Worm (Caenorhabditis elegans) whole organism, mixed stage, embryonic: ENCODE results near the gene erp-44.3.

Experiments
- M03D4.4 ChIP-seq: sonication (generic microtip); optimal IDR thresholded peaks from 2 replicates; lab custom pipeline; 2017; ENCODE audit warnings: mild to moderate bottlenecking, missing genetic modification characterization, missing compliant biosample characterization
- blmp-1 ChIP-seq: fragments of 150-350 bp; optimal IDR thresholded peaks from 2 replicates; lab custom pipeline; 2014; ENCODE audit warnings: missing biosample characterization, missing genetic modification characterization
- ceh-39 ChIP-seq: fragments of 150-350 bp; optimal IDR thresholded peaks from 2 replicates; lab custom pipeline; 2014; ENCODE audit warnings: missing biosample characterization, missing genetic modification characterization
- ceh-43 ChIP-seq: fragments of 200-800 bp; sonication (Bioruptor generic); optimal IDR thresholded peaks from 2 replicates; lab custom pipeline; 2018; ENCODE audit warnings: mild to moderate bottlenecking, missing genetic modification characterization, moderate library complexity, missing compliant biosample characterization
- ceh-83 ChIP-seq: fragments of 200-800 bp; sonication (Bioruptor generic); optimal IDR thresholded peaks from 2 replicates; lab custom pipeline; 2018; ENCODE audit warnings: mild to moderate bottlenecking, missing genetic modification characterization, missing compliant biosample characterization
- ces-1 ChIP-seq: fragments of 150-350 bp; optimal IDR thresholded peaks from 2 replicates; lab custom pipeline; 2014; ENCODE audit warnings: missing biosample characterization, missing genetic modification reagents, missing genetic modification characterization
- cnd-1 ChIP-seq: fragments of 200-800 bp; sonication (Bioruptor generic); optimal IDR thresholded peaks from 2 replicates; lab custom pipeline; 2018; ENCODE audit warnings: mild to moderate bottlenecking, missing genetic modification characterization, missing compliant biosample characterization
- drap-1 ChIP-seq: fragments of 200-800 bp; sonication (Bioruptor generic); optimal IDR thresholded peaks from 3 replicates; lab custom pipeline; 2018; ENCODE audit warnings: mild to moderate bottlenecking, missing genetic modification characterization, missing compliant biosample characterization
- elt-1 ChIP-seq: sonication (generic microtip); optimal IDR thresholded peaks from 2 replicates; lab custom pipeline; 2017; ENCODE audit warnings: missing genetic modification characterization, mild to moderate bottlenecking, missing compliant biosample characterization, antibody characterized with exemption, moderate library complexity, borderline replicate concordance; ENCODE audit not compliant: insufficient read depth
- elt-3 ChIP-seq: fragments of 150-350 bp; optimal IDR thresholded peaks from 2 replicates; lab custom pipeline; 2014; ENCODE audit warnings: missing biosample characterization, missing genetic modification characterization
- flh-1 ChIP-seq: fragments of 200-800 bp; sonication (Bioruptor generic); optimal IDR thresholded peaks from 2 replicates; lab custom pipeline; 2018; ENCODE audit warnings: mild to moderate bottlenecking, missing genetic modification characterization, moderate library complexity, missing compliant biosample characterization
- ham-2 ChIP-seq: fragments of 200-800 bp; sonication (Bioruptor generic); optimal IDR thresholded peaks from 2 replicates; lab custom pipeline; 2018; ENCODE audit warnings: mild to moderate bottlenecking, missing genetic modification characterization, missing compliant biosample characterization
- lin-13 ChIP-seq: fragments of 150-350 bp; optimal IDR thresholded peaks from 2 replicates; lab custom pipeline; 2014; ENCODE audit warnings: missing biosample characterization, missing genetic modification characterization
- lin-32 ChIP-seq: fragments of 200-800 bp; sonication (Bioruptor generic); optimal IDR thresholded peaks from 2 replicates; lab custom pipeline; 2018; ENCODE audit warnings: mild to moderate bottlenecking, missing genetic modification characterization, missing compliant biosample characterization
- lsy-2 ChIP-seq: fragments of 150-350 bp; optimal IDR thresholded peaks from 2 replicates; lab custom pipeline; 2014; ENCODE audit warnings: missing biosample characterization, missing genetic modification characterization
- mab-5 ChIP-seq: fragments of 150-350 bp; optimal IDR thresholded peaks from 2 replicates; lab custom pipeline; 2014; ENCODE audit warnings: missing biosample characterization, missing genetic modification characterization
- mep-1 ChIP-seq: fragments of 150-350 bp; optimal IDR thresholded peaks from 2 replicates; lab custom pipeline; 2017; ENCODE audit warnings: missing biosample characterization, missing genetic modification reagents, missing genetic modification characterization, inconsistent platforms
- mls-2 ChIP-seq: sonication (generic microtip); optimal IDR thresholded peaks from 2 replicates; lab custom pipeline; 2016; ENCODE audit warnings: mild to moderate bottlenecking, missing genetic modification characterization, moderate library complexity, missing compliant biosample characterization
- nhr-12 ChIP-seq: fragments of 150-350 bp; optimal IDR thresholded peaks from 2 replicates; lab custom pipeline; 2014; ENCODE audit warnings: missing biosample characterization, missing genetic modification characterization
- nhr-2 ChIP-seq: fragments of 150-350 bp; optimal IDR thresholded peaks from 2 replicates; lab custom pipeline; 2014; ENCODE audit warnings: missing biosample characterization, missing genetic modification characterization
- nhr-237 ChIP-seq: fragments of 150-350 bp; optimal IDR thresholded peaks from 2 replicates; lab custom pipeline; 2014; ENCODE audit warnings: missing biosample characterization, missing genetic modification characterization
- nhr-28 ChIP-seq: fragments of 150-350 bp; optimal IDR thresholded peaks from 2 replicates; lab custom pipeline; 2014; ENCODE audit warnings: missing biosample characterization, missing genetic modification characterization
- nhr-76 ChIP-seq: sonication (generic microtip); optimal IDR thresholded peaks from 2 replicates; lab custom pipeline; 2017; ENCODE audit warnings: missing biosample characterization, missing genetic modification characterization
- sem-2 ChIP-seq: fragments of 200-800 bp; sonication (Bioruptor generic); optimal IDR thresholded peaks from 2 replicates; lab custom pipeline; 2018; ENCODE audit warnings: mild to moderate bottlenecking, missing genetic modification characterization, missing compliant biosample characterization
- snpc-4 ChIP-seq: fragments of 150-350 bp; optimal IDR thresholded peaks from 2 replicates; lab custom pipeline; 2014; ENCODE audit warnings: missing biosample characterization, missing genetic modification characterization
- sptf-1 ChIP-seq: sonication (generic microtip); optimal IDR thresholded peaks from 2 replicates; lab custom pipeline; 2017; ENCODE audit warnings: mild to moderate bottlenecking, missing genetic modification characterization, moderate library complexity, missing compliant biosample characterization
- unc-120 ChIP-seq: sonication (generic microtip); optimal IDR thresholded peaks from 2 replicates; lab custom pipeline; 2017; ENCODE audit warnings: missing genetic modification characterization, missing compliant biosample characterization; ENCODE audit not compliant: poor library complexity, severe bottlenecking
- unc-39 ChIP-seq: fragments of 150-350 bp; optimal IDR thresholded peaks from 2 replicates; lab custom pipeline; 2014; ENCODE audit warnings: missing biosample characterization, missing genetic modification characterization
- unc-62 ChIP-seq: fragments of 150-350 bp; optimal IDR thresholded peaks from 2 replicates; lab custom pipeline; 2014; ENCODE audit warnings: missing biosample characterization, missing genetic modification reagents, missing genetic modification characterization
- zip-8 ChIP-seq: fragments of 150-350 bp; optimal IDR thresholded peaks from 2 replicates; lab custom pipeline; 2014; ENCODE audit warnings: missing biosample characterization, missing genetic modification characterization
- ztf-11 ChIP-seq: fragments of 150-350 bp; optimal IDR thresholded peaks from 2 replicates; lab custom pipeline; 2014; ENCODE audit warnings: missing biosample characterization, missing genetic modification characterization

erp-44.3 gene

ce11 chrIV:8148494-8148893, 26.0 kb downstream of the erp-44.3 start, which contains the start of gene pmk-1:
TSS of gene pmk-1 (plus strand) at chrIV:8148794.
- no peak for TF ChIP-seq elt-3
- no peak for TF ChIP-seq ham-2
- no peak for TF ChIP-seq ztf-11 (tag; lab: Kevin White, UChicago)
- TF ChIP-seq mab-5 (tag; lab: Kevin White, UChicago), result no peak
- no peak for TF ChIP-seq blmp-1 (tag; lab: Kevin White, UChicago)
- TF ChIP-seq cnd-1 (tag; lab: Kevin White, UChicago), result no peak
- no peak for TF ChIP-seq sptf-1 (tag; lab: Kevin White, UChicago)
- no peak for TF ChIP-seq ceh-39
- TF ChIP-seq ceh-83 (GFP tag; lab: Kevin White, UChicago), result no peak
- TF ChIP-seq M03D4.4 (tag; lab: Kevin White, UChicago), result no peak
- TF ChIP-seq flh-1 (GFP tag; lab: Kevin White, UChicago), result no peak
- no peak for TF ChIP-seq ceh-43 (GFP tag; lab: Kevin White, UChicago)

- TF ChIP-seq ham-2, result no peak
- TF ChIP-seq unc-120 (tag; lab: Kevin White, UChicago), result no peak
- TF ChIP-seq nhr-12 (tag; lab: Kevin White, UChicago), result no peak
- no peak for TF ChIP-seq nhr-76 (tag; lab: Kevin White, UChicago)
- TF ChIP-seq blmp-1 (tag; lab: Kevin White, UChicago), result no peak
- TF ChIP-seq nhr-237 (tag; lab: Kevin White, UChicago), result no peak
- TF ChIP-seq nhr-28 (tag; lab: Kevin White, UChicago), result no peak
- no peak for TF ChIP-seq drap-1 (GFP tag; lab: Kevin White, UChicago)
- no peak for TF ChIP-seq cnd-1 (tag; lab: Kevin White, UChicago)
- TF ChIP-seq sptf-1 (tag; lab: Kevin White, UChicago), result no peak
- no peak for TF ChIP-seq flh-1 (GFP tag; lab: Kevin White, UChicago)
- no peak for TF ChIP-seq ces-1 (GFP tag; lab: Kevin White, UChicago)
- no peak for TF ChIP-seq lsy-2
- TF ChIP-seq, all 35 proteins: peak for 0
Measured at ce11 chrIV:8151721-8152120, 29.3 kb downstream of the erp-44.3 start.

- TF ChIP-seq ceh-43 (GFP tag; lab: Kevin White, UChicago), result no peak
- TF ChIP-seq mab-5 (tag; lab: Kevin White, UChicago), result no peak
- no peak for TF ChIP-seq nhr-12 (tag; lab: Kevin White, UChicago)
- no peak for TF ChIP-seq ceh-83 (GFP tag; lab: Kevin White, UChicago)
- TF ChIP-seq lin-13 (tag; lab: Kevin White, UChicago), result no peak
- TF ChIP-seq mls-2 (tag; lab: Kevin White, UChicago), result no peak
- TF ChIP-seq ztf-11 (tag; lab: Kevin White, UChicago), result no peak
- TF ChIP-seq unc-120 (tag; lab: Kevin White, UChicago), result no peak
- no peak for TF ChIP-seq elt-1 (tag; lab: Kevin White, UChicago)
- no peak for TF ChIP-seq nhr-237 (tag; lab: Kevin White, UChicago)
- TF ChIP-seq snpc-4, result no peak
- TF ChIP-seq lin-32 (GFP tag; lab: Kevin White, UChicago), result no peak
- TF ChIP-seq lsy-2, result no peak
- no peak for TF ChIP-seq mep-1
- no peak for TF ChIP-seq sptf-1 (tag; lab: Kevin White, UChicago)
Measured at ce11 chrIV:8152145-8152544, 29.7 kb downstream of the erp-44.3 start, which contains the start of gene faah-2. TSS of gene faah-2 (plus strand) at chrIV:8152445.

- TF ChIP-seq ceh-43 (GFP tag; lab: Kevin White, UChicago) (no peak), lsy-2 (no peak), zip-8 (tag; lab: Kevin White, UChicago) (no peak), lin-13 (tag; lab: Kevin White, UChicago) (no peak), unc-62 (no peak), elt-3 (no peak), nhr-2 (tag; lab: Kevin White, UChicago) (no peak), nhr-76 (tag; lab: Kevin White, UChicago) (no peak), unc-120 (tag; lab: Kevin White, UChicago) (no peak), elt-1 (tag; lab: Kevin White, UChicago) (no peak), lin-32 (GFP tag; lab: Kevin White, UChicago) (no peak), ham-2 (no peak), sem-2 (GFP tag; lab: Kevin White, UChicago) (no peak), flh-1 (GFP tag; lab: Kevin White, UChicago) (no peak)
Measured at ce11 chrIV:8152688-8153087, 30.2 kb downstream of the erp-44.3 start.

ce11 chrIV:8153163-8153562, 30.7 kb downstream of the erp-44.3 start:
- TF ChIP-seq snpc-4 (no peak), lin-13 (tag; lab: Kevin White, UChicago) (no peak), nhr-12 (tag; lab: Kevin White, UChicago) (no peak), cnd-1 (tag; lab: Kevin White, UChicago) (no peak), lsy-2 (no peak), drap-1 (GFP tag; lab: Kevin White, UChicago) (no peak), ceh-83 (GFP tag; lab: Kevin White, UChicago) (no peak), elt-3 (no peak), ztf-11 (tag; lab: Kevin White, UChicago) (no peak), mab-5 (tag; lab: Kevin White, UChicago) (no peak), nhr-237 (tag; lab: Kevin White, UChicago) (no peak), unc-39 (tag; lab: Kevin White, UChicago) (no peak), blmp-1 (tag; lab: Kevin White, UChicago) (no peak), sem-2 (GFP tag; lab: Kevin White, UChicago) (no peak), sptf-1 (tag; lab: Kevin White, UChicago) (no peak), nhr-76 (tag; lab: Kevin White, UChicago) (no peak)
